Fruit fly (Drosophila melanogaster) whole organism, embryonic: ENCODE measurements around the gene Sem1.

ENCODE experiments used
- Adf1 ChIP-seq: fragments of 200-800 bp; sonication (Bioruptor generic); IDR thresholded peaks from 2 replicates; pipeline ENCODE4 v1.3.6; 2022; ENCODE audit warnings: missing biosample characterization, missing genetic modification characterization
- Antp ChIP-seq: fragments of 200-800 bp; sonication (Bioruptor generic); optimal IDR thresholded peaks from 3 replicates; lab custom pipeline; 2016; ENCODE audit warnings: missing biosample characterization, missing genetic modification characterization
- BEAF-32 ChIP-seq: fragments of 200-800 bp; sonication (Bioruptor generic); optimal IDR thresholded peaks from 3 replicates; lab custom pipeline; 2017; ENCODE audit warnings: missing biosample characterization, missing genetic modification characterization, mild to moderate bottlenecking, moderate library complexity, missing genetic modification reagents
- CG1024 ChIP-seq: fragments of 200-800 bp; sonication (Bioruptor generic); IDR thresholded peaks from 2 replicates; pipeline ENCODE4 v1.3.6; 2022; ENCODE audit warnings: missing biosample characterization, missing genetic modification characterization
- CG14710 ChIP-seq: fragments of 200-800 bp; sonication (Bioruptor generic); optimal IDR thresholded peaks from 3 replicates; lab custom pipeline; 2019; ENCODE audit warnings: missing biosample characterization, mild to moderate bottlenecking, missing genetic modification characterization, moderate library complexity
- CG15479 ChIP-seq: fragments of 200-800 bp; sonication (Bioruptor generic); optimal IDR thresholded peaks from 3 replicates; lab custom pipeline; 2019; ENCODE audit warnings: missing biosample characterization, mild to moderate bottlenecking, missing genetic modification characterization, moderate library complexity
- CG15601 ChIP-seq: fragments of 200-800 bp; sonication (Bioruptor generic); optimal IDR thresholded peaks from 3 replicates; lab custom pipeline; 2019; ENCODE audit warnings: missing biosample characterization, mild to moderate bottlenecking, missing genetic modification characterization, moderate library complexity
- CG17186 ChIP-seq: fragments of 200-800 bp; sonication (Bioruptor generic); optimal IDR thresholded peaks from 3 replicates; lab custom pipeline; 2017; ENCODE audit warnings: missing biosample characterization, missing genetic modification reagents, missing genetic modification characterization
- CG17802 ChIP-seq: fragments of 200-800 bp; sonication (Bioruptor generic); optimal IDR thresholded peaks from 2 replicates; lab custom pipeline; 2018; ENCODE audit warnings: missing biosample characterization, mild to moderate bottlenecking, missing genetic modification characterization, moderate library complexity
- CG17829 ChIP-seq: fragments of 200-800 bp; optimal IDR thresholded peaks from 2 replicates; lab custom pipeline; 2019; ENCODE audit warnings: missing biosample characterization, mild to moderate bottlenecking, missing genetic modification characterization, moderate library complexity
- CG2116 ChIP-seq: fragments of 200-800 bp; sonication (Bioruptor generic); optimal IDR thresholded peaks from 3 replicates; lab custom pipeline; 2018; ENCODE audit warnings: missing biosample characterization, mild to moderate bottlenecking, missing genetic modification characterization
- CG2712 ChIP-seq: fragments of 200-800 bp; optimal IDR thresholded peaks from 3 replicates; lab custom pipeline; 2019; ENCODE audit warnings: missing biosample characterization, mild to moderate bottlenecking, missing genetic modification characterization, moderate library complexity
- CG32532 ChIP-seq: fragments of 200-800 bp; sonication (Bioruptor generic); IDR thresholded peaks from 2 replicates; pipeline ENCODE4 v1.3.6; 2022; ENCODE audit warnings: missing biosample characterization, missing genetic modification characterization
- CG32772 ChIP-seq: fragments of 200-800 bp; sonication (Bioruptor generic); IDR thresholded peaks from 2 replicates; pipeline ENCODE4 v1.3.6; 2022; ENCODE audit warnings: missing biosample characterization, missing genetic modification characterization
- CG33557 ChIP-seq: fragments of 200-800 bp; sonication (Bioruptor generic); optimal IDR thresholded peaks from 2 replicates; lab custom pipeline; 2019; ENCODE audit warnings: missing biosample characterization, mild to moderate bottlenecking, missing genetic modification characterization, moderate library complexity
- CG3847 ChIP-seq: fragments of 200-800 bp; sonication (Bioruptor generic); IDR thresholded peaks from 2 replicates; pipeline ENCODE4 v1.3.6; 2022; ENCODE audit warnings: missing biosample characterization, missing genetic modification characterization
- CG4854 ChIP-seq: fragments of 200-800 bp; sonication (Bioruptor generic); optimal IDR thresholded peaks from 2 replicates; lab custom pipeline; 2016; ENCODE audit warnings: missing biosample characterization, missing genetic modification characterization, inconsistent platforms
- CG7357 ChIP-seq: fragments of 200-800 bp; sonication (Bioruptor generic); IDR thresholded peaks from 3 replicates; pipeline ENCODE4 v1.3.6; 2022; ENCODE audit warnings: missing biosample characterization, missing genetic modification characterization
- CG7987 ChIP-seq: fragments of 200-800 bp; sonication (Bioruptor generic); optimal IDR thresholded peaks from 2 replicates; lab custom pipeline; 2018; ENCODE audit warnings: missing biosample characterization, mild to moderate bottlenecking, missing genetic modification characterization, moderate library complexity
- CG8359 ChIP-seq: fragments of 200-800 bp; sonication (Bioruptor generic); optimal IDR thresholded peaks from 2 replicates; lab custom pipeline; 2017; ENCODE audit warnings: missing biosample characterization, mild to moderate bottlenecking, missing genetic modification characterization, borderline replicate concordance
- CG8765 ChIP-seq: fragments of 200-800 bp; sonication (Bioruptor generic); IDR thresholded peaks from 2 replicates; pipeline ENCODE4 v1.3.6; 2022; ENCODE audit warnings: missing biosample characterization, missing genetic modification characterization
- CoRest ChIP-seq: fragments of 200-800 bp; sonication (Bioruptor generic); optimal IDR thresholded peaks from 3 replicates; lab custom pipeline; 2018; ENCODE audit warnings: missing biosample characterization, mild to moderate bottlenecking, missing genetic modification characterization, moderate library complexity
- Deaf1 ChIP-seq: fragments of 200-800 bp; optimal IDR thresholded peaks from 3 replicates; lab custom pipeline; 2019; ENCODE audit warnings: missing biosample characterization, mild to moderate bottlenecking, missing genetic modification characterization, moderate library complexity
- Ets97D ChIP-seq: fragments of 200-800 bp; sonication (Bioruptor generic); optimal IDR thresholded peaks from 3 replicates; lab custom pipeline; 2016; ENCODE audit warnings: missing biosample characterization, missing genetic modification characterization
- Fer3 ChIP-seq: fragments of 200-800 bp; sonication (Bioruptor generic); optimal IDR thresholded peaks from 2 replicates; lab custom pipeline; 2018; ENCODE audit warnings: missing biosample characterization, mild to moderate bottlenecking, missing genetic modification characterization, moderate library complexity
- HmgD ChIP-seq: fragments of 200-800 bp; sonication (Bioruptor generic); optimal IDR thresholded peaks from 3 replicates; lab custom pipeline; 2016; ENCODE audit warnings: missing biosample characterization, missing genetic modification characterization
- MESR4 ChIP-seq: fragments of 200-800 bp; sonication (Bioruptor generic); optimal IDR thresholded peaks from 2 replicates; lab custom pipeline; 2018; ENCODE audit warnings: missing biosample characterization, mild to moderate bottlenecking, missing genetic modification characterization, moderate library complexity
- Myb ChIP-seq: fragments of 200-800 bp; sonication (Bioruptor generic); optimal IDR thresholded peaks from 2 replicates; lab custom pipeline; 2016; ENCODE audit warnings: missing biosample characterization, missing genetic modification characterization
- Sry-β ChIP-seq: fragments of 200-800 bp; sonication (Bioruptor generic); optimal IDR thresholded peaks from 2 replicates; lab custom pipeline; 2018; ENCODE audit warnings: missing biosample characterization, mild to moderate bottlenecking, missing genetic modification characterization, moderate library complexity
- bcd ChIP-seq: fragments of 200-800 bp; sonication (Bioruptor generic); optimal IDR thresholded peaks from 2 replicates; lab custom pipeline; 2017; ENCODE audit warnings: missing biosample characterization, mild to moderate bottlenecking, missing genetic modification characterization
- ci ChIP-seq: fragments of 200-800 bp; sonication (Bioruptor generic); IDR thresholded peaks from 3 replicates; pipeline ENCODE4 v1.3.6; 2022; ENCODE audit warnings: missing biosample characterization, missing genetic modification characterization
- crol ChIP-seq: fragments of 200-800 bp; sonication (Bioruptor generic); IDR thresholded peaks from 2 replicates; pipeline ENCODE4 v1.3.6; 2022; ENCODE audit warnings: missing biosample characterization, missing genetic modification characterization
- dmrt99B ChIP-seq: fragments of 200-800 bp; sonication (Bioruptor generic); optimal IDR thresholded peaks from 2 replicates; lab custom pipeline; 2018; ENCODE audit warnings: missing biosample characterization, mild to moderate bottlenecking, missing genetic modification characterization, moderate library complexity
- ems ChIP-seq: fragments of 200-800 bp; sonication (Bioruptor generic); optimal IDR thresholded peaks from 3 replicates; lab custom pipeline; 2016; ENCODE audit warnings: missing biosample characterization, missing genetic modification characterization
- fd96Cb ChIP-seq: fragments of 200-800 bp; sonication (Bioruptor generic); optimal IDR thresholded peaks from 2 replicates; lab custom pipeline; 2018; ENCODE audit warnings: missing biosample characterization, mild to moderate bottlenecking, missing genetic modification characterization, moderate library complexity
- gem ChIP-seq: fragments of 200-800 bp; sonication (Bioruptor generic); optimal IDR thresholded peaks from 2 replicates; lab custom pipeline; 2019; ENCODE audit warnings: missing biosample characterization, mild to moderate bottlenecking, missing genetic modification characterization, moderate library complexity
- hb ChIP-seq: fragments of 200-800 bp; sonication (Bioruptor generic); IDR thresholded peaks from 3 replicates; pipeline ENCODE4 v1.3.6; 2022; ENCODE audit warnings: missing biosample characterization, missing genetic modification characterization; ENCODE audit not compliant: partially characterized antibody
- insv ChIP-seq, 2 experiments: fragments of 200-800 bp; sonication (Bioruptor generic); optimal IDR thresholded peaks; 3 replicates each; lab custom pipeline; 2016 to 2018; ENCODE audit warnings: missing biosample characterization in 2 of 2, missing genetic modification characterization in 2 of 2
- phol ChIP-seq: fragments of 200-800 bp; sonication (Bioruptor generic); optimal IDR thresholded peaks from 3 replicates; lab custom pipeline; 2018; ENCODE audit warnings: missing biosample characterization, mild to moderate bottlenecking, missing genetic modification characterization, moderate library complexity
- prd ChIP-seq, 3 experiments: fragments of >200 bp in 2 of 3; fragments of 200-800 bp in 1 of 3; sonication (Bioruptor generic) in 1 of 3; optimal IDR thresholded peaks in 2 of 3; IDR thresholded peaks in 1 of 3; 2 replicates in 2 of 3; 3 replicates in 1 of 3; pipeline versions ENCODE4 v1.3.6 to Lab custom; 2017 to 2022; ENCODE audit warnings: missing biosample characterization in 1 of 3, missing genetic modification characterization in 1 of 3
- repo ChIP-seq: fragments of 200-800 bp; sonication (Bioruptor generic); optimal IDR thresholded peaks from 2 replicates; lab custom pipeline; 2016; ENCODE audit warnings: missing biosample characterization, missing genetic modification characterization
- ssp ChIP-seq: fragments of 200-800 bp; sonication (Bioruptor generic); IDR thresholded peaks from 2 replicates; pipeline ENCODE4 v1.3.6; 2022; ENCODE audit warnings: missing biosample characterization, missing genetic modification characterization
- unc-4 ChIP-seq: fragments of 200-800 bp; sonication (Bioruptor generic); IDR thresholded peaks from 2 replicates; pipeline ENCODE4 v1.3.6; 2022; ENCODE audit warnings: missing biosample characterization, missing genetic modification characterization; ENCODE audit not compliant: partially characterized antibody
- z ChIP-seq: fragments of 200-800 bp; sonication (Bioruptor generic); IDR thresholded peaks from 3 replicates; pipeline ENCODE4 v1.3.6; 2022; ENCODE audit warnings: missing biosample characterization, missing genetic modification characterization
- zen ChIP-seq: fragments of 200-800 bp; sonication (Bioruptor generic); optimal IDR thresholded peaks from 3 replicates; lab custom pipeline; 2018; ENCODE audit warnings: missing biosample characterization, mild to moderate bottlenecking, missing genetic modification characterization, moderate library complexity

Sem1 gene

dm6 chr2L:7056189-7056926 is 7.4 kb upstream of the Sem1 start, which contains the start of gene Mnn1 (continued):
- TF ChIP-seq insv (GFP tag; optimal IDR thresholded peaks at IDR 0.05; lab: Kevin White, UChicago) = peak in 1 of 2 experiments; percentile 60

- TF ChIP-seq unc-4 (GFP tag; lab: Robert Waterston, UW) (no peak), Deaf1 (tag; lab: Kevin White, UChicago) (no peak), fd96Cb (tag; lab: Kevin White, UChicago) (no peak), ci (GFP tag; lab: Robert Waterston, UW) (no peak), CG7987 (GFP tag; lab: Kevin White, UChicago) (no peak), crol (GFP tag; lab: Robert Waterston, UW) (no peak), Fer3 (no peak), CG32772 (GFP tag; lab: Robert Waterston, UW) (no peak)
Observed at dm6 chr2L:7060751-7061150, 3.0 kb upstream of the Sem1 start, which contains the start of gene Mst27D. TSS of gene Mst27D (minus strand) at chr2L:7060851.

dm6 chr2L:7065687-7066086 is 1.9 kb downstream of the Sem1 start, which contains the start of gene Nuf2:
TSS of gene Nuf2 (minus strand) at chr2L:7065837.
- peak; percentile 11 for TF ChIP-seq zen (tag; lab: Kevin White, UChicago)
- TF ChIP-seq CG8359 (GFP tag; lab: Kevin White, UChicago) = no peak
- peak; percentile 67 for TF ChIP-seq CG14710 (tag; lab: Kevin White, UChicago)
- TF ChIP-seq CoRest (tag; lab: Kevin White, UChicago) = peak; percentile 64
- peak; percentile 28 for TF ChIP-seq HmgD (GFP tag; lab: Kevin White, UChicago)
- no peak for TF ChIP-seq prd (optimal IDR thresholded peaks at IDR 0.05; lab: Kevin White, UChicago)
- TF ChIP-seq prd (GFP tag; IDR thresholded peaks at IDR 0.05; lab: Robert Waterston, UW) = no peak
- TF ChIP-seq CG17802 (tag; lab: Kevin White, UChicago) = peak; percentile 49
- TF ChIP-seq CG17829 (tag; lab: Kevin White, UChicago) = peak; percentile 24
- peak; percentile 19 for TF ChIP-seq MESR4 (GFP tag; lab: Kevin White, UChicago)
- TF ChIP-seq CG33557 = no peak
- TF ChIP-seq CG17186 (GFP tag; lab: Kevin White, UChicago) = peak; percentile 25
- no peak for TF ChIP-seq dmrt99B (tag; lab: Kevin White, UChicago)
- peak; percentile 56 for TF ChIP-seq CG1024 (GFP tag; lab: Robert Waterston, UW)
- TF ChIP-seq CG8765 (GFP tag; lab: Robert Waterston, UW) = no peak
- no peak for TF ChIP-seq repo (GFP tag; lab: Kevin White, UChicago)
- no peak for TF ChIP-seq CG3847 (GFP tag; lab: Robert Waterston, UW)
- no peak for TF ChIP-seq CG15479 (GFP tag; lab: Kevin White, UChicago)
- TF ChIP-seq CG15601 (tag; lab: Kevin White, UChicago) = no peak
- TF ChIP-seq CG4854 = no peak
- peak; percentile 16 for TF ChIP-seq gem (tag; lab: Kevin White, UChicago)
- no peak for TF ChIP-seq ems
- TF ChIP-seq phol (tag; lab: Kevin White, UChicago) = peak; percentile 59
- peak; percentile 33 for TF ChIP-seq BEAF-32 (GFP tag; lab: Kevin White, UChicago)
- no peak for TF ChIP-seq Antp (GFP tag; lab: Kevin White, UChicago)
- TF ChIP-seq Myb = peak; percentile 98
- TF ChIP-seq CG32532 (GFP tag; lab: Robert Waterston, UW) = 0 out of 2 replicates have a peak, but pooled peaks have one; percentile 21
- no peak for TF ChIP-seq hb (GFP tag; lab: Robert Waterston, UW)
- peak; percentile 73 for TF ChIP-seq Ets97D (GFP tag; lab: Kevin White, UChicago)
- TF ChIP-seq CG2116 (GFP tag; lab: Kevin White, UChicago) = peak; percentile 37
- 0 out of 2 replicates have a peak, but pooled peaks have one; percentile 20 for TF ChIP-seq Adf1
- TF ChIP-seq ssp (GFP tag; lab: Robert Waterston, UW) = peak; percentile 98
- peak; percentile 84 for TF ChIP-seq Sry-β (GFP tag; lab: Kevin White, UChicago)
- TF ChIP-seq CG2712 (tag; lab: Kevin White, UChicago) = peak; percentile 13
- no peak for TF ChIP-seq z (GFP tag; lab: Robert Waterston, UW)
- TF ChIP-seq CG7357 (GFP tag; lab: Robert Waterston, UW) = peak; percentile 95
- TF ChIP-seq bcd (GFP tag; lab: Kevin White, UChicago) = no peak
